Fruit fly (Drosophila melanogaster) whole organism, embryonic: Measurements from ENCODE around the gene PhKgamma.

Experiments used
- Adf1 ChIP-seq: fragments of 200-800 bp; sonication (Bioruptor generic); IDR thresholded peaks from 2 replicates; pipeline ENCODE4 v1.3.6; 2022; ENCODE audit warnings: missing biosample characterization, missing genetic modification characterization
- Antp ChIP-seq: fragments of 200-800 bp; sonication (Bioruptor generic); optimal IDR thresholded peaks from 3 replicates; lab custom pipeline; 2016; ENCODE audit warnings: missing biosample characterization, missing genetic modification characterization
- CG10147 ChIP-seq: fragments of 200-800 bp; sonication (Bioruptor generic); optimal IDR thresholded peaks from 2 replicates; lab custom pipeline; 2019; ENCODE audit warnings: missing biosample characterization, mild to moderate bottlenecking, missing genetic modification characterization, moderate library complexity
- CG11085 ChIP-seq: fragments of 200-800 bp; sonication (Bioruptor generic); IDR thresholded peaks from 2 replicates; pipeline ENCODE4 v1.3.6; 2022; ENCODE audit warnings: missing biosample characterization, missing genetic modification characterization
- CG11247 ChIP-seq: fragments of 200-800 bp; sonication (Bioruptor generic); IDR thresholded peaks from 2 replicates; pipeline ENCODE4 v1.3.6; 2022; ENCODE audit warnings: missing biosample characterization, missing genetic modification characterization
- CG11456 ChIP-seq: fragments of 200-800 bp; sonication (Bioruptor generic); IDR thresholded peaks from 3 replicates; pipeline ENCODE4 v1.3.6; 2022; ENCODE audit warnings: missing biosample characterization, missing genetic modification characterization
- CG13775 ChIP-seq: fragments of 200-800 bp; sonication (Bioruptor generic); optimal IDR thresholded peaks from 3 replicates; lab custom pipeline; 2017; ENCODE audit warnings: missing biosample characterization, mild to moderate bottlenecking, missing genetic modification characterization
- CG1647 ChIP-seq: fragments of 200-800 bp; sonication (Bioruptor generic); optimal IDR thresholded peaks from 3 replicates; lab custom pipeline; 2016; ENCODE audit warnings: missing biosample characterization, missing genetic modification characterization
- CG2712 ChIP-seq: fragments of 200-800 bp; optimal IDR thresholded peaks from 3 replicates; lab custom pipeline; 2019; ENCODE audit warnings: missing biosample characterization, mild to moderate bottlenecking, missing genetic modification characterization, moderate library complexity
- CG30403 ChIP-seq: fragments of 200-800 bp; sonication (Bioruptor generic); optimal IDR thresholded peaks from 3 replicates; lab custom pipeline; 2016; ENCODE audit warnings: missing biosample characterization, missing genetic modification characterization
- CG3065 ChIP-seq: fragments of 200-800 bp; sonication (Bioruptor generic); optimal IDR thresholded peaks from 2 replicates; lab custom pipeline; 2016; ENCODE audit warnings: missing biosample characterization, missing genetic modification characterization
- CG34422 ChIP-seq: fragments of 200-800 bp; sonication (Bioruptor generic); IDR thresholded peaks from 3 replicates; pipeline ENCODE4 v1.3.6; 2022; ENCODE audit warnings: missing biosample characterization, missing genetic modification characterization
- CG3726 ChIP-seq: fragments of 200-800 bp; sonication (Bioruptor generic); IDR thresholded peaks from 3 replicates; pipeline ENCODE4, ENCODE4 v1.3.6; 2022; ENCODE audit warnings: missing biosample characterization, missing genetic modification characterization
- CG4282 ChIP-seq: fragments of 200-800 bp; sonication (Bioruptor generic); optimal IDR thresholded peaks from 2 replicates; lab custom pipeline; 2016; ENCODE audit warnings: missing biosample characterization, missing genetic modification characterization
- CG4820 ChIP-seq: fragments of 200-800 bp; sonication (Bioruptor generic); optimal IDR thresholded peaks from 3 replicates; lab custom pipeline; 2016; ENCODE audit warnings: missing biosample characterization, missing genetic modification characterization
- CG7556 ChIP-seq: fragments of 200-800 bp; sonication (Bioruptor generic); optimal IDR thresholded peaks from 2 replicates; lab custom pipeline; 2017; ENCODE audit warnings: missing biosample characterization, mild to moderate bottlenecking, missing genetic modification characterization
- CG9609 ChIP-seq: fragments of 200-800 bp; sonication (Bioruptor generic); optimal IDR thresholded peaks from 3 replicates; lab custom pipeline; 2016; ENCODE audit warnings: missing biosample characterization, missing genetic modification characterization
- CG9932 ChIP-seq: fragments of 200-800 bp; sonication (Bioruptor generic); IDR thresholded peaks from 2 replicates; pipeline ENCODE4 v1.3.6; 2022; ENCODE audit warnings: missing biosample characterization, missing genetic modification characterization
- CkIIα-i1 ChIP-seq: fragments of 200-800 bp; sonication (Bioruptor generic); IDR thresholded peaks from 2 replicates; pipeline ENCODE4 v1.3.6; 2022; ENCODE audit warnings: missing biosample characterization, missing genetic modification characterization
- Dbx ChIP-seq: fragments of 200-800 bp; sonication (Bioruptor generic); IDR thresholded peaks from 3 replicates; pipeline ENCODE4 v1.3.6; 2022; ENCODE audit warnings: missing biosample characterization, missing genetic modification characterization
- Ets65A ChIP-seq: fragments of 200-800 bp; sonication (Bioruptor generic); peaks from one replicate; lab custom pipeline; 2016; ENCODE audit warnings: missing biosample characterization, missing genetic modification characterization
- Hey ChIP-seq: fragments of 200-800 bp; sonication (Bioruptor generic); optimal IDR thresholded peaks from 3 replicates; lab custom pipeline; 2018; ENCODE audit warnings: missing biosample characterization, mild to moderate bottlenecking, missing genetic modification characterization
- Lhr ChIP-seq: fragments of 200-800 bp; sonication (Bioruptor generic); optimal IDR thresholded peaks from 3 replicates; lab custom pipeline; 2017; ENCODE audit warnings: mild to moderate bottlenecking, missing biosample characterization, missing genetic modification reagents, missing genetic modification characterization
- Mad ChIP-seq: fragments of 200-800 bp; sonication (Bioruptor generic); optimal IDR thresholded peaks from 2 replicates; lab custom pipeline; 2016; ENCODE audit warnings: missing biosample characterization, missing genetic modification characterization
- Myb ChIP-seq: fragments of 200-800 bp; sonication (Bioruptor generic); optimal IDR thresholded peaks from 2 replicates; lab custom pipeline; 2016; ENCODE audit warnings: missing biosample characterization, missing genetic modification characterization
- NFAT ChIP-seq: fragments of 200-800 bp; sonication (Bioruptor generic); IDR thresholded peaks from 2 replicates; pipeline ENCODE4 v1.3.6; 2022; ENCODE audit warnings: missing biosample characterization, missing genetic modification characterization
- Nf-YA ChIP-seq: fragments of 200-800 bp; sonication (Bioruptor generic); IDR thresholded peaks from 2 replicates; pipeline ENCODE4 v1.3.6; 2022; ENCODE audit warnings: missing biosample characterization, missing genetic modification characterization
- Poxn ChIP-seq: fragments of 200-800 bp; sonication (Bioruptor generic); IDR thresholded peaks from 2 replicates; pipeline ENCODE4 v1.3.6; 2022; ENCODE audit warnings: missing biosample characterization, missing genetic modification characterization
- Side ChIP-seq: fragments of 200-800 bp; sonication (Bioruptor generic); optimal IDR thresholded peaks from 2 replicates; lab custom pipeline; 2016; ENCODE audit warnings: missing biosample characterization, missing genetic modification characterization
- Xbp1 ChIP-seq: fragments of 200-800 bp; sonication (Bioruptor generic); optimal IDR thresholded peaks from 3 replicates; lab custom pipeline; 2016; ENCODE audit warnings: missing biosample characterization, mild to moderate bottlenecking, missing genetic modification characterization
- Xrp1 ChIP-seq: fragments of 200-800 bp; sonication (Bioruptor generic); IDR thresholded peaks from 2 replicates; pipeline ENCODE4 v1.3.6; 2022; ENCODE audit warnings: missing biosample characterization, missing genetic modification characterization
- ac ChIP-seq: fragments of 200-800 bp; sonication (Bioruptor generic); optimal IDR thresholded peaks from 3 replicates; lab custom pipeline; 2017; ENCODE audit warnings: missing biosample characterization, mild to moderate bottlenecking, missing genetic modification characterization
- al ChIP-seq: fragments of 200-800 bp; sonication (Bioruptor generic); IDR thresholded peaks from 2 replicates; pipeline ENCODE4 v1.3.6; 2022; ENCODE audit warnings: missing biosample characterization, missing genetic modification characterization
- amos ChIP-seq: fragments of 200-800 bp; sonication (Bioruptor generic); IDR thresholded peaks from 2 replicates; pipeline ENCODE4 v1.3.6; 2022; ENCODE audit warnings: missing biosample characterization, missing genetic modification characterization; ENCODE audit not compliant: partially characterized antibody
- bcd ChIP-seq: fragments of 200-800 bp; sonication (Bioruptor generic); optimal IDR thresholded peaks from 2 replicates; lab custom pipeline; 2017; ENCODE audit warnings: missing biosample characterization, mild to moderate bottlenecking, missing genetic modification characterization
- cato ChIP-seq: fragments of 200-800 bp; sonication (Bioruptor generic); optimal IDR thresholded peaks from 2 replicates; lab custom pipeline; 2016; ENCODE audit warnings: missing biosample characterization, missing genetic modification characterization, borderline replicate concordance
- ci ChIP-seq: fragments of 200-800 bp; sonication (Bioruptor generic); IDR thresholded peaks from 3 replicates; pipeline ENCODE4 v1.3.6; 2022; ENCODE audit warnings: missing biosample characterization, missing genetic modification characterization
- da ChIP-seq: fragments of 200-800 bp; sonication (Bioruptor generic); optimal IDR thresholded peaks from 2 replicates; lab custom pipeline; 2016; ENCODE audit warnings: missing biosample characterization, missing genetic modification characterization
- dmrt11E ChIP-seq: fragments of 200-800 bp; sonication (Bioruptor generic); optimal IDR thresholded peaks from 3 replicates; lab custom pipeline; 2018; ENCODE audit warnings: missing biosample characterization, mild to moderate bottlenecking, missing genetic modification characterization, moderate library complexity
- ems ChIP-seq: fragments of 200-800 bp; sonication (Bioruptor generic); optimal IDR thresholded peaks from 3 replicates; lab custom pipeline; 2016; ENCODE audit warnings: missing biosample characterization, missing genetic modification characterization
- grau ChIP-seq: fragments of 200-800 bp; optimal IDR thresholded peaks from 3 replicates; lab custom pipeline; 2019; ENCODE audit warnings: missing biosample characterization, mild to moderate bottlenecking, missing genetic modification characterization, moderate library complexity
- h ChIP-seq: fragments of >200 bp; optimal IDR thresholded peaks from 2 replicates; lab custom pipeline; 2017
- hkb ChIP-seq, 2 experiments: fragments of 200-800 bp in 1 of 2; fragments of >200 bp in 1 of 2; sonication (Bioruptor generic) in 1 of 2; IDR thresholded peaks in 1 of 2; optimal IDR thresholded peaks in 1 of 2; 2 replicates each; pipeline versions ENCODE4 v1.3.6 to Lab custom; 2017 to 2022; ENCODE audit warnings: missing biosample characterization in 1 of 2, missing genetic modification characterization in 1 of 2
- knrl ChIP-seq: fragments of 200-800 bp; sonication (Bioruptor generic); IDR thresholded peaks from 3 replicates; pipeline ENCODE4 v1.3.6; 2022; ENCODE audit warnings: missing biosample characterization, missing genetic modification characterization; ENCODE audit not compliant: partially characterized antibody
- nmo ChIP-seq: fragments of 200-800 bp; sonication (Bioruptor generic); optimal IDR thresholded peaks from 2 replicates; lab custom pipeline; 2018; ENCODE audit warnings: missing biosample characterization, mild to moderate bottlenecking, missing genetic modification characterization, moderate library complexity
- ro ChIP-seq: fragments of 200-800 bp; sonication (Bioruptor generic); IDR thresholded peaks from 2 replicates; pipeline ENCODE4 v1.3.6; 2022; ENCODE audit warnings: missing biosample characterization, missing genetic modification characterization
- sisA ChIP-seq: fragments of 200-800 bp; sonication (Bioruptor generic); IDR thresholded peaks from 2 replicates; pipeline ENCODE4 v1.3.6; 2022; ENCODE audit warnings: missing biosample characterization, missing genetic modification characterization
- sqz ChIP-seq: fragments of 200-800 bp; sonication (Bioruptor generic); optimal IDR thresholded peaks from 3 replicates; lab custom pipeline; 2018; ENCODE audit warnings: missing biosample characterization, mild to moderate bottlenecking, missing genetic modification characterization
- sug ChIP-seq: fragments of 200-800 bp; optimal IDR thresholded peaks from 2 replicates; lab custom pipeline; 2019; ENCODE audit warnings: missing biosample characterization, mild to moderate bottlenecking, missing genetic modification characterization, moderate library complexity
- ttk ChIP-seq: fragments of 200-800 bp; sonication (Bioruptor generic); IDR thresholded peaks from 2 replicates; pipeline ENCODE4 v2.1.2; 2022; ENCODE audit warnings: missing biosample characterization, missing genetic modification characterization
- vnd ChIP-seq: fragments of 200-800 bp; sonication (Bioruptor generic); IDR thresholded peaks from 3 replicates; pipeline ENCODE4 v1.3.6; 2022; ENCODE audit warnings: missing biosample characterization, missing genetic modification characterization; ENCODE audit not compliant: partially characterized antibody
- wor ChIP-seq: fragments of 200-800 bp; sonication (Bioruptor generic); IDR thresholded peaks from 2 replicates; pipeline ENCODE4 v1.3.6; 2022; ENCODE audit warnings: missing biosample characterization, missing genetic modification characterization
- zfh1 ChIP-seq: fragments of 200-800 bp; sonication (Bioruptor generic); IDR thresholded peaks from 3 replicates; pipeline ENCODE4 v1.3.6; 2022; ENCODE audit warnings: missing biosample characterization, missing genetic modification characterization

The PhKgamma gene

dm6 chrX:11652991-11653390 lies 41.9 kb upstream of the PhKgamma start (continued):
- TF ChIP-seq Poxn (no peak), Xrp1 (GFP tag; lab: Robert Waterston, UW) (peak; percentile 54; the same call in 1 of the 2 replicates), Hey (no peak), sqz (GFP tag; lab: Kevin White, UChicago) (no peak), NFAT (no peak), Side (no peak), ac (GFP tag; lab: Kevin White, UChicago) (no peak), grau (tag; lab: Kevin White, UChicago) (no peak), CG3726 (GFP tag; lab: Robert Waterston, UW) (no peak), knrl (no peak), vnd (no peak), CG9932 (GFP tag; lab: Robert Waterston, UW) (no peak), CG1647 (GFP tag; lab: Kevin White, UChicago) (no peak), bcd (GFP tag; lab: Kevin White, UChicago) (peak; percentile 22), Lhr (no peak), Antp (GFP tag; lab: Kevin White, UChicago) (peak; percentile 26), CG34422 (no peak), al (GFP tag; lab: Robert Waterston, UW) (no peak), sug (tag; lab: Kevin White, UChicago) (no peak), CG3065 (GFP tag; lab: Kevin White, UChicago) (no peak), ro (GFP tag; lab: Robert Waterston, UW) (no peak), ems (GFP tag; lab: Kevin White, UChicago) (no peak), CG30403 (GFP tag; lab: Kevin White, UChicago) (peak; percentile 28), Adf1 (GFP tag; lab: Robert Waterston, UW) (no peak), Ets65A (GFP tag; lab: Kevin White, UChicago) (peak; percentile 76), da (GFP tag; lab: Kevin White, UChicago) (no peak), hkb (optimal IDR thresholded peaks at IDR 0.05; lab: Kevin White, UChicago) (no peak), hkb (GFP tag; IDR thresholded peaks at IDR 0.05; lab: Robert Waterston, UW) (no peak), CkIIα-i1 (GFP tag; lab: Robert Waterston, UW) (no peak), amos (GFP tag; lab: Robert Waterston, UW) (no peak), CG11247 (GFP tag; lab: Robert Waterston, UW) (no peak), wor (GFP tag; lab: Robert Waterston, UW) (no peak), cato (no peak), Nf-YA (no peak), ttk (GFP tag; lab: Robert Waterston, UW) (peak; percentile 48; the same call in 1 of the 2 replicates), h (no peak), CG9609 (GFP tag; lab: Kevin White, UChicago) (no peak), Mad (GFP tag; lab: Kevin White, UChicago) (no peak), sisA (peak; percentile 33; the same call in 1 of the 2 replicates), CG7556 (GFP tag; lab: Kevin White, UChicago) (peak; percentile 4), CG2712 (tag; lab: Kevin White, UChicago) (no peak), CG11456 (GFP tag; lab: Robert Waterston, UW) (no peak), ci (0 out of 3 replicates have a peak, but pooled peaks have one; percentile 47), Xbp1 (GFP tag; lab: Kevin White, UChicago) (peak; percentile 46), CG11085 (GFP tag; lab: Robert Waterston, UW) (no peak), nmo (GFP tag; lab: Kevin White, UChicago) (no peak), zfh1 (no peak), CG13775 (GFP tag; lab: Kevin White, UChicago) (no peak), dmrt11E (tag; lab: Kevin White, UChicago) (no peak), Myb (GFP tag; lab: Kevin White, UChicago) (no peak), CG4282 (no peak), CG10147 (GFP tag; lab: Kevin White, UChicago) (no peak), CG4820 (GFP tag; lab: Kevin White, UChicago) (peak; percentile 33), Dbx (GFP tag; lab: Robert Waterston, UW) (no peak; the same call in 2 of the 3 replicates)
